Worm (Caenorhabditis elegans): ENCODE measurements around the gene Y44A6D.1.

Gene Y44A6D.1

ce11 chrV:20776761-20777160 is 13.1 kb downstream of the Y44A6D.1 start (continued):
- TF ChIP-seq ceh-8 (GFP tag; optimal IDR thresholded peaks at IDR 0.05) (peak; percentile 23), nhr-76 (tag; optimal IDR thresholded peaks at IDR 0.05) (no peak), efl-3 (GFP tag; optimal IDR thresholded peaks at IDR 0.05) (no peak), nhr-19 (GFP tag; conservative IDR thresholded peaks at IDR 0.05) (peak; percentile 97), C04F5.9 (tag; optimal IDR thresholded peaks at IDR 0.05) (no peak), swsn-7 (tag; optimal IDR thresholded peaks at IDR 0.05) (peak; percentile 74), tbx-2 (tag; optimal IDR thresholded peaks at IDR 0.05) (peak; percentile 69), unc-98 (GFP tag; IDR thresholded peaks at IDR 0.05) (no peak)

ce11 chrV:20775269-20775668 is 14.6 kb downstream of the Y44A6D.1 start, which contains the start of gene F38A6.4:
F38A6.4 (minus strand) TSS chrV:20775369.
- TF ChIP-seq snu-23 (GFP tag; optimal IDR thresholded peaks at IDR 0.05) (no peak), unc-130 (tag; optimal IDR thresholded peaks at IDR 0.05) (no peak), hlh-4 (tag; optimal IDR thresholded peaks at IDR 0.05) (peak; percentile 53), nhr-85 (tag) (no peak), elt-2 (tag; optimal IDR thresholded peaks at IDR 0.05) (no peak), isw-1 (GFP tag; IDR thresholded peaks at IDR 0.05) (no peak), mab-9 (GFP tag; IDR thresholded peaks at IDR 0.05) (no peak), nhr-84 (tag; optimal IDR thresholded peaks at IDR 0.05) (no peak), xbp-1 (tag; optimal IDR thresholded peaks at IDR 0.05) (no peak), ztf-11 (tag; optimal IDR thresholded peaks at IDR 0.05) (no peak), Y116A8C.19 (tag; optimal IDR thresholded peaks at IDR 0.05; ENCODE audit: borderline replicate concordance) (no peak), sox-4 (tag; optimal IDR thresholded peaks at IDR 0.05) (no peak), nhr-12 (tag; optimal IDR thresholded peaks at IDR 0.05) (no peak), fkh-8 (tag; optimal IDR thresholded peaks at IDR 0.05) (no peak), nhr-71 (tag; optimal IDR thresholded peaks at IDR 0.05) (peak; percentile 2), tlp-1 (tag; optimal IDR thresholded peaks at IDR 0.05) (no peak), nhr-47 (tag; optimal IDR thresholded peaks at IDR 0.05) (no peak), lin-35 (GFP tag; optimal IDR thresholded peaks at IDR 0.05) (no peak), aha-1 (tag; optimal IDR thresholded peaks at IDR 0.05) (no peak), tbx-2 (tag; optimal IDR thresholded peaks at IDR 0.05) (no peak), ama-1 (optimal IDR thresholded peaks at IDR 0.05) (no peak), zag-1 (tag; optimal IDR thresholded peaks at IDR 0.05) (no peak), efl-1 (optimal IDR thresholded peaks at IDR 0.05) (no peak), efl-1 (GFP tag; optimal IDR thresholded peaks at IDR 0.05 in 1 of 2) (peak in 1 of 2 experiments; percentile 31)

- no peak for TF ChIP-seq aly-2 (tag; optimal IDR thresholded peaks at IDR 0.05)
- no peak for TF ChIP-seq unc-62 (GFP tag; optimal IDR thresholded peaks at IDR 0.05)
- TF ChIP-seq mab-9 (GFP tag; IDR thresholded peaks at IDR 0.05): no peak
- TF ChIP-seq fkh-10 (GFP tag; optimal IDR thresholded peaks at IDR 0.05): no peak
- no peak for TF ChIP-seq hlh-4 (tag; optimal IDR thresholded peaks at IDR 0.05)
- no peak for TF ChIP-seq zip-4 (GFP tag; optimal IDR thresholded peaks at IDR 0.05)
- TF ChIP-seq sup-37 (GFP tag; optimal IDR thresholded peaks at IDR 0.05): no peak
- TF ChIP-seq ceh-82 (tag; optimal IDR thresholded peaks at IDR 0.05): no peak
- no peak for TF ChIP-seq lir-3 (tag; optimal IDR thresholded peaks at IDR 0.05; ENCODE audit: poor library complexity)
- TF ChIP-seq snu-23 (GFP tag; optimal IDR thresholded peaks at IDR 0.05): no peak
- TF ChIP-seq egl-27 (tag; optimal IDR thresholded peaks at IDR 0.05): no peak
- no peak for TF ChIP-seq ets-5 (GFP tag; IDR thresholded peaks at IDR 0.05)
- no peak for TF ChIP-seq efl-1 (optimal IDR thresholded peaks at IDR 0.05)
- no peak for TF ChIP-seq efl-1 (GFP tag; optimal IDR thresholded peaks at IDR 0.05 in 1 of 2)
- no peak for TF ChIP-seq elt-3 (tag; optimal IDR thresholded peaks at IDR 0.05)
Measured at ce11 chrV:20773647-20774046, 16.2 kb downstream of the Y44A6D.1 start, which contains the start of gene F38A6.5. F38A6.5 (minus strand) TSS chrV:20773747.

Measured in whole organism, L1 larva.